Fruit fly (Drosophila melanogaster) whole organism: ENCODE data around the gene Edg78E.

ENCODE experiments used
- CG8478 ChIP-seq: fragments of >200 bp; optimal IDR thresholded peaks from 2 replicates; lab custom pipeline; 2018; ENCODE audit warnings: inconsistent platforms
- pan ChIP-seq: fragments of >200 bp; optimal IDR thresholded peaks from 2 replicates; lab custom pipeline; 2017
- psq ChIP-seq: fragments of >200 bp; optimal IDR thresholded peaks from 2 replicates; lab custom pipeline; 2017

DNA sequence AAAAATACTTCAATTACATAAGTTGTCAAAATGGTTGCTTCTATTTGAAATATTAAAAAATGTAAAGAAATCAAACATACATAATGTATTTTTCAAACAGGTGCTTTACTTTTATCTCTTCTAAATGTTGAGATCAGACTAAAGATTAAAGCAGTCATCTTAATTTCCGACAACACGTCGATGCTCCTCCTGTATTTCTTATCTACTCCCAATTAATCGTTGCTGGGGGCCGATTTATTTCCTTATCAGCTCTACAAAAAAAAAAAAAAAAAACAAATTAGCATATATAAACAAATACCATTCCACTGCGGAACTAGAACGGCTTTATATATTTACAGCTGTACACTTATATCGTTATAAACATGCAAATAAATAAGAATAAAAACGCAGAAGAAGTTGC lies 15.9 kb downstream of the Edg78E start:
- TF ChIP-seq pan (lab: Kevin White, UChicago): no peak
- TF ChIP-seq psq (lab: Kevin White, UChicago): no peak
- no peak for TF ChIP-seq CG8478 (lab: Kevin White, UChicago)
